Fruit fly (Drosophila melanogaster) Kc167 (cell line): ENCODE results near the gene CG5946.

Experiments
- Myc ChIP-seq: fragments of >200 bp; optimal IDR thresholded peaks from 2 replicates; lab custom pipeline; 2017; ENCODE audit warnings: missing external identifiers
- Sin3A ChIP-seq: fragments of >200 bp; optimal IDR thresholded peaks from 2 replicates; lab custom pipeline; 2018; ENCODE audit warnings: missing external identifiers
- h ChIP-seq: fragments of >200 bp; optimal IDR thresholded peaks from 3 replicates; lab custom pipeline; 2018; ENCODE audit warnings: missing external identifiers
- insv ChIP-seq: fragments of >200 bp; optimal IDR thresholded peaks from 3 replicates; lab custom pipeline; 2018; ENCODE audit warnings: missing external identifiers
- psq ChIP-seq: fragments of >200 bp; optimal IDR thresholded peaks from 2 replicates; lab custom pipeline; 2017; ENCODE audit warnings: missing external identifiers
- ttk ChIP-seq: sonication (Bioruptor generic); optimal IDR thresholded peaks from 2 replicates; lab custom pipeline; 2017; ENCODE audit warnings: missing external identifiers

CG5946 gene

dm6 chr3L:11772057-11772456 lies 50.0 kb downstream of the CG5946 start, which contains the start of gene Muc68D:
Gene Muc68D (minus strand): TSS chr3L:11772157.
- TF ChIP-seq psq, result no peak
- no peak for TF ChIP-seq Myc (lab: Kevin White, UChicago)
- TF ChIP-seq Sin3A, result no peak
- no peak for TF ChIP-seq insv (lab: Kevin White, UChicago)
- no peak for TF ChIP-seq ttk
- TF ChIP-seq h (lab: Kevin White, UChicago), result no peak
